Worm (Caenorhabditis elegans) whole organism, young adult: ENCODE measurements around the gene cuc-1.

Source experiments
- B0035.1 ChIP-seq: sonication (generic microtip); optimal IDR thresholded peaks from 2 replicates; lab custom pipeline; 2016; ENCODE audit warnings: missing genetic modification characterization, mild to moderate bottlenecking, missing compliant biosample characterization, missing genotype, missing genetic modification reagents
- B0336.3 ChIP-seq: fragments of 200-800 bp; sonication (Bioruptor generic); IDR thresholded peaks from 2 replicates; pipeline ENCODE4 v1.3.6; 2022; ENCODE audit warnings: missing genetic modification characterization, missing compliant biosample characterization
- C17E4.6 ChIP-seq: fragments of 200-800 bp; sonication (Bioruptor generic); IDR thresholded peaks from 2 replicates; pipeline ENCODE4 v1.3.6; 2022; ENCODE audit warnings: missing genetic modification reagents, missing genetic modification characterization, missing compliant biosample characterization
- F10E7.11 ChIP-seq: sonication (generic microtip); optimal IDR thresholded peaks from 2 replicates; lab custom pipeline; 2017; ENCODE audit warnings: mild to moderate bottlenecking, missing genetic modification characterization, moderate library complexity, missing compliant biosample characterization
- F22D6.2 ChIP-seq: sonication (generic microtip); optimal IDR thresholded peaks from 2 replicates; lab custom pipeline; 2016; ENCODE audit warnings: mild to moderate bottlenecking, missing genetic modification characterization, missing compliant biosample characterization
- F23B12.7 ChIP-seq: sonication (generic microtip); optimal IDR thresholded peaks from 2 replicates; lab custom pipeline; 2017; ENCODE audit warnings: missing genetic modification characterization, mild to moderate bottlenecking, missing compliant biosample characterization, antibody characterized with exemption, moderate library complexity; ENCODE audit not compliant: insufficient read depth
- F52B5.7 ChIP-seq: sonication (generic microtip); optimal IDR thresholded peaks from 2 replicates; lab custom pipeline; 2016; ENCODE audit warnings: mild to moderate bottlenecking, missing genetic modification characterization, missing compliant biosample characterization
- F55B11.4 ChIP-seq: sonication (generic microtip); optimal IDR thresholded peaks from 2 replicates; lab custom pipeline; 2016; ENCODE audit warnings: missing compliant biosample characterization, missing genetic modification characterization, borderline replicate concordance; ENCODE audit not compliant: insufficient read depth
- T07F8.4 ChIP-seq: sonication (generic microtip); optimal IDR thresholded peaks from 2 replicates; lab custom pipeline; 2016; ENCODE audit warnings: mild to moderate bottlenecking, missing genetic modification characterization, moderate library complexity, missing compliant biosample characterization
- Y56A3A.18 ChIP-seq: fragments of 200-800 bp; sonication (Bioruptor generic); IDR thresholded peaks from 2 replicates; pipeline ENCODE4 v1.3.6; 2022; ENCODE audit warnings: missing genetic modification reagents, missing genetic modification characterization, missing compliant biosample characterization
- ama-1 ChIP-seq, 3 experiments: fragments of 150-350 bp in 1 of 3; sonication (generic microtip) in 2 of 3; optimal IDR thresholded peaks; 2 replicates each; lab custom pipeline; 2014 to 2018; ENCODE audit warnings: missing biosample characterization in 2 of 3, missing genetic modification characterization in 2 of 3, missing genetic modification reagents in 2 of 3
- aptf-3 ChIP-seq: fragments of 200-800 bp; sonication (Bioruptor generic); IDR thresholded peaks from 2 replicates; pipeline ENCODE4 v1.3.6; 2022; ENCODE audit warnings: missing genetic modification characterization, missing compliant biosample characterization
- attf-6 ChIP-seq: fragments of 200-800 bp; sonication (Bioruptor generic); IDR thresholded peaks from 2 replicates; pipeline ENCODE4 v1.3.6; 2022; ENCODE audit warnings: missing genetic modification reagents, missing genetic modification characterization, missing compliant biosample characterization
- ccch-3 ChIP-seq: fragments of 200-800 bp; sonication (Bioruptor generic); optimal IDR thresholded peaks from 2 replicates; lab custom pipeline; 2018; ENCODE audit warnings: mild to moderate bottlenecking, missing genetic modification characterization, missing compliant biosample characterization
- cebp-2 ChIP-seq: fragments of 200-800 bp; sonication (Bioruptor generic); IDR thresholded peaks from 2 replicates; pipeline ENCODE4 v1.3.6; 2022; ENCODE audit warnings: missing genetic modification characterization, missing compliant biosample characterization
- ceh-100 ChIP-seq: fragments of 200-800 bp; sonication (Bioruptor generic); IDR thresholded peaks from 2 replicates; pipeline ENCODE4 v1.3.6; 2022; ENCODE audit warnings: missing genetic modification reagents, missing genetic modification characterization, missing compliant biosample characterization
- ceh-40 ChIP-seq: fragments of 200-800 bp; sonication (Bioruptor generic); IDR thresholded peaks from 2 replicates; pipeline ENCODE4 v1.3.6; 2022; ENCODE audit warnings: missing genetic modification characterization, missing compliant biosample characterization
- ceh-91 ChIP-seq: fragments of 200-800 bp; sonication (Bioruptor generic); IDR thresholded peaks from 2 replicates; pipeline ENCODE4 v1.3.6; 2022; ENCODE audit warnings: missing genetic modification reagents, missing genetic modification characterization, missing compliant biosample characterization
- dox-1 ChIP-seq: fragments of 200-800 bp; sonication (Bioruptor generic); IDR thresholded peaks from 2 replicates; pipeline ENCODE4 v1.3.6; 2022; ENCODE audit warnings: missing genetic modification reagents, missing genetic modification characterization, missing compliant biosample characterization
- efl-1 ChIP-seq: fragments of 150-350 bp; optimal IDR thresholded peaks from 2 replicates; lab custom pipeline; 2014; ENCODE audit warnings: missing biosample characterization, missing genetic modification reagents, missing genetic modification characterization
- ets-4 ChIP-seq: fragments of 200-800 bp; sonication (Bioruptor generic); optimal IDR thresholded peaks from 2 replicates; lab custom pipeline; 2018; ENCODE audit warnings: mild to moderate bottlenecking, missing genetic modification characterization, missing compliant biosample characterization
- him-1 ChIP-seq: sonication (generic microtip); optimal IDR thresholded peaks from 2 replicates; lab custom pipeline; 2016; ENCODE audit warnings: missing genotype, missing genetic modification reagents, missing genetic modification characterization, missing compliant biosample characterization
- hlh-12 ChIP-seq: sonication (generic microtip); optimal IDR thresholded peaks from 2 replicates; lab custom pipeline; 2016; ENCODE audit warnings: missing genetic modification characterization, missing compliant biosample characterization
- hmg-20 ChIP-seq: fragments of 200-800 bp; sonication (Bioruptor generic); IDR thresholded peaks from 2 replicates; pipeline ENCODE4 v1.3.6; 2022; ENCODE audit warnings: missing genetic modification reagents, missing genetic modification characterization, missing compliant biosample characterization
- let-526 ChIP-seq: fragments of 200-800 bp; sonication (Bioruptor generic); IDR thresholded peaks from 2 replicates; pipeline ENCODE4 v1.3.6; 2022; ENCODE audit warnings: missing genetic modification reagents, missing genetic modification characterization, missing compliant biosample characterization
- lin-26 ChIP-seq: fragments of 200-800 bp; sonication (Bioruptor generic); IDR thresholded peaks from 2 replicates; pipeline ENCODE4 v1.3.6; 2022; ENCODE audit warnings: missing genetic modification reagents, missing genetic modification characterization, missing compliant biosample characterization
- lin-35 ChIP-seq, 3 experiments: fragments of 150-350 bp in 2 of 3; sonication (generic microtip) in 1 of 3; optimal IDR thresholded peaks; 2 replicates each; lab custom pipeline; 2014 to 2018; ENCODE audit warnings: missing biosample characterization in 3 of 3, missing genetic modification characterization in 3 of 3, missing genetic modification reagents in 3 of 3
- lin-54 ChIP-seq: fragments of 200-800 bp; sonication (Bioruptor generic); optimal IDR thresholded peaks from 2 replicates; lab custom pipeline; 2018; ENCODE audit warnings: mild to moderate bottlenecking, missing genetic modification characterization, missing compliant biosample characterization
- nfyb-1 ChIP-seq: fragments of 200-800 bp; sonication (Bioruptor generic); IDR thresholded peaks from 2 replicates; pipeline ENCODE4 v1.3.6; 2022; ENCODE audit warnings: missing genetic modification reagents, missing genetic modification characterization, missing compliant biosample characterization
- nhr-120 ChIP-seq: fragments of 200-800 bp; sonication (Bioruptor generic); IDR thresholded peaks from 2 replicates; pipeline ENCODE4 v1.3.6; 2022; ENCODE audit warnings: missing genetic modification characterization, missing compliant biosample characterization
- nhr-80 ChIP-seq: sonication (generic microtip); optimal IDR thresholded peaks from 2 replicates; lab custom pipeline; 2016; ENCODE audit warnings: missing genetic modification characterization, missing compliant biosample characterization
- pbrm-1 ChIP-seq: fragments of 200-800 bp; sonication (Bioruptor generic); IDR thresholded peaks from 2 replicates; pipeline ENCODE4 v1.3.6; 2022; ENCODE audit warnings: missing genetic modification reagents, missing genetic modification characterization, missing compliant biosample characterization
- repo-1 ChIP-seq: sonication (generic microtip); optimal IDR thresholded peaks from 2 replicates; lab custom pipeline; 2017; ENCODE audit warnings: mild to moderate bottlenecking, missing genetic modification characterization, missing compliant biosample characterization
- rpc-1 ChIP-seq, 2 experiments: fragments of 150-350 bp in 1 of 2; sonication (generic microtip) in 1 of 2; optimal IDR thresholded peaks; 2 replicates each; lab custom pipeline; 2014 to 2018; ENCODE audit warnings: missing biosample characterization in 1 of 2, missing genetic modification characterization in 1 of 2, missing genetic modification reagents in 1 of 2, missing genotype in 1 of 2
- sea-2 ChIP-seq: fragments of 200-800 bp; sonication (Bioruptor generic); IDR thresholded peaks from 2 replicates; pipeline ENCODE4 v1.3.6; 2022; ENCODE audit warnings: missing genetic modification characterization, missing compliant biosample characterization
- snpc-1.3 ChIP-seq: sonication (generic microtip); optimal IDR thresholded peaks from 2 replicates; lab custom pipeline; 2017; ENCODE audit warnings: missing genetic modification characterization, mild to moderate bottlenecking, missing compliant biosample characterization, antibody characterized with exemption, moderate library complexity, missing genotype, missing genetic modification reagents; ENCODE audit not compliant: insufficient read depth
- snpc-3.4 ChIP-seq: sonication (generic microtip); optimal IDR thresholded peaks from 2 replicates; lab custom pipeline; 2017; ENCODE audit warnings: missing genetic modification characterization, mild to moderate bottlenecking, missing compliant biosample characterization, antibody characterized with exemption, moderate library complexity, missing genotype, missing genetic modification reagents
- snpc-4 ChIP-seq, 5 experiments: fragments of 150-350 bp in 1 of 5; sonication (generic microtip) in 4 of 5; optimal IDR thresholded peaks; 2 replicates each; lab custom pipeline; 2014 to 2018; ENCODE audit warnings: missing genetic modification characterization in 5 of 5, missing biosample characterization in 3 of 5, antibody characterized with exemption in 2 of 5, mild to moderate bottlenecking in 2 of 5, missing compliant biosample characterization in 2 of 5, missing genotype in 2 of 5, moderate library complexity in 2 of 5, missing genetic modification reagents in 1 of 5
- sptf-2 ChIP-seq: fragments of 200-800 bp; sonication (Bioruptor generic); optimal IDR thresholded peaks from 2 replicates; lab custom pipeline; 2018; ENCODE audit warnings: mild to moderate bottlenecking, missing genetic modification characterization, missing compliant biosample characterization
- tlf-1 ChIP-seq: fragments of 200-800 bp; sonication (Bioruptor generic); optimal IDR thresholded peaks from 2 replicates; lab custom pipeline; 2018; ENCODE audit warnings: mild to moderate bottlenecking, missing genetic modification characterization, missing compliant biosample characterization
- unc-62 ChIP-seq: fragments of 150-350 bp; optimal IDR thresholded peaks from 2 replicates; lab custom pipeline; 2014; ENCODE audit warnings: missing biosample characterization, missing genetic modification reagents, missing genetic modification characterization
- ztf-18 ChIP-seq: sonication (generic microtip); optimal IDR thresholded peaks from 2 replicates; lab custom pipeline; 2016; ENCODE audit warnings: missing genotype, mild to moderate bottlenecking, missing genetic modification characterization, missing compliant biosample characterization
- ztf-28 ChIP-seq: fragments of 200-800 bp; sonication (Bioruptor generic); IDR thresholded peaks from 2 replicates; pipeline ENCODE4 v1.3.6; 2022; ENCODE audit warnings: missing genetic modification reagents, missing genetic modification characterization, missing compliant biosample characterization

The cuc-1 gene

DNA sequence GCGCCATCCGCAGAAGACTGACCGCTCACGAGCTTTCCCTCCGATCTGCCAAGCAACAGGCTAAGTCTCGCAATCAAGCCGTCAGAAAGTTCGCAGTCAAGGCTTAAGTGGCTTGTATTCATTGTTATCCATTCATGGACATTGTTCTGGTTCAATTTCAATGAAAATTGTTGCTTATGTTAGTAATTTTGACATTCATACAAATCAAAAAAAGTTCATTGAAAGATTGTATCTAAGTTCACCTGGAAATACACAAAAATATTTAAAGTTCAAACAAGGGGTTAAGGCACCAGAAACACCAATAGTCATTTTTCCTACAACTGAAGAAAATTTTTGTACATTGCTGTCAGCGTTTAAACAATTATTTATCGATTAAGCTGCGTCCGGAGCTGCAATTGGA is 5.3 kb downstream of the cuc-1 start (continued):
- TF ChIP-seq snpc-3.4 (tag; lab: Kevin White, UChicago): peak; percentile 79
- no peak; the same call in 1 of the 2 replicates for TF ChIP-seq nfyb-1 (GFP tag; lab: Robert Waterston, UW)
- TF ChIP-seq him-1 (tag; lab: Kevin White, UChicago): peak; percentile 53
- no peak for TF ChIP-seq F23B12.7 (tag; lab: Kevin White, UChicago)
- TF ChIP-seq C17E4.6 (GFP tag; lab: Robert Waterston, UW): 0 out of 2 replicates have a peak, but pooled peaks have one; percentile 11
- no peak for TF ChIP-seq ceh-91 (GFP tag; lab: Robert Waterston, UW)
- peak; percentile 11 for TF ChIP-seq snpc-1.3 (tag; lab: Kevin White, UChicago)
- peak; percentile 79; the same call in 1 of the 2 replicates for TF ChIP-seq attf-6 (GFP tag; lab: Robert Waterston, UW)
- peak; percentile 45 for TF ChIP-seq ztf-18 (tag; lab: Kevin White, UChicago)
- TF ChIP-seq pbrm-1 (GFP tag; lab: Robert Waterston, UW): peak; percentile 66; the same call in 1 of the 2 replicates
- TF ChIP-seq rpc-1 (optimal IDR thresholded peaks at IDR 0.05; lab: Kevin White, UChicago): no peak
- TF ChIP-seq rpc-1 (tag; optimal IDR thresholded peaks at IDR 0.05; lab: Kevin White, UChicago): no peak
- 0 out of 2 replicates have a peak, but pooled peaks have one; percentile 46 for TF ChIP-seq Y56A3A.18
- TF ChIP-seq ama-1 (optimal IDR thresholded peaks at IDR 0.05; lab: Kevin White, UChicago): no peak
- peak in 1 of 2 experiments; percentile 88 for TF ChIP-seq ama-1 (GFP tag; optimal IDR thresholded peaks at IDR 0.05; lab: Kevin White, UChicago)
- no peak for TF ChIP-seq T07F8.4 (tag; lab: Kevin White, UChicago)
- TF ChIP-seq, all 124 proteins: peak for 37

DNA sequence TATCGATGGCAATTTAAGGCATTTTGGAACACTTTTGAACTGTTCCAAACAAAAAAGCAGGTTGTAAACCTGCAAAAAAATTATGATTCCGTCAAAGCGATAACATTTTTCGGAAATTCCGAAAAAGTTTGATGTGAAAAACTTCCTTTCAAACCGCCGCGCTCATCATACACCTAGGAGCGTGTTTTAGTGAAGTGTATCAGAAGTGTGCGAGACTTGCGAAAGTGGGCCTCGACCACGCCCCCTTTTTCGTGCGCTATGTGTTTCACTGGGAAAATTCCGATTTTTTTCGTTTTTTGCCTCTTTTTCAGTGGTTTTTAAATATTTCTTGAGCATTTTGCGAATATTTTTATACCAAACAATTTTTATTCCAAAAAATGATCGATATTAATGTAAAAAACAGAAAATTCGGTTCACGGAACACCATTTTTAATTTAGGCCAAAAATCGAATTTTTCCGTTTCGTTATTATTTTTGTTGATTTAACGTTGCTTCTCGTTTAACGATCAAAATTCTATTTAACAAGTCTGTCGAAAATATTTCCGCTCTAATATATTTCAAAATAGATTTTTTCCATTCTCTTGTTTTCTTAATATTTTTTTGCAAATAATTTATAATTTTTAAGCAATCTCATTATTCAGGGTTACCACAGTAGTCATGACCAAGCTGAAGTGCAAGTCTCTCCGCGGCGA is 6.1 kb downstream of the cuc-1 start, which contains the start of gene rpl-35:
Gene rpl-35, plus strand, starts transcription at position 641 of the 691 bp plus-strand sequence.
- TF ChIP-seq ceh-100: peak; percentile 96
- peak; percentile 98 for TF ChIP-seq nhr-80 (tag; lab: Kevin White, UChicago)
- TF ChIP-seq dox-1 (GFP tag; lab: Robert Waterston, UW): peak; percentile 100
- TF ChIP-seq lin-54 (GFP tag; lab: Kevin White, UChicago): peak; percentile 100
- TF ChIP-seq hmg-20 (GFP tag; lab: Robert Waterston, UW): peak; percentile 96
- peak; percentile 93 for TF ChIP-seq snpc-4 (GFP tag; optimal IDR thresholded peaks at IDR 0.05; lab: Kevin White, UChicago)
- peak; percentile 90 to 95 (median 91) for TF ChIP-seq snpc-4 (tag; optimal IDR thresholded peaks at IDR 0.05; lab: Kevin White, UChicago)
- peak; percentile 91 for TF ChIP-seq T07F8.4 (tag; lab: Kevin White, UChicago)
- TF ChIP-seq sptf-2: peak; percentile 95
- no peak for TF ChIP-seq hlh-12 (tag; lab: Kevin White, UChicago)
- TF ChIP-seq F52B5.7 (tag; lab: Kevin White, UChicago): peak; percentile 99
- TF ChIP-seq unc-62: peak; percentile 41
- TF ChIP-seq lin-35 (GFP tag; optimal IDR thresholded peaks at IDR 0.05; lab: Kevin White, UChicago): peak; percentile 97 to 100 (median 99)
- peak; percentile 97 for TF ChIP-seq nhr-120 (GFP tag; lab: Robert Waterston, UW)
- TF ChIP-seq F55B11.4 (tag; lab: Kevin White, UChicago): no peak
- peak; percentile 99 for TF ChIP-seq let-526 (GFP tag; lab: Robert Waterston, UW)
- TF ChIP-seq F22D6.2: peak; percentile 94
- TF ChIP-seq efl-1 (GFP tag; lab: Kevin White, UChicago): peak; percentile 99
- peak; percentile 90 for TF ChIP-seq attf-6 (GFP tag; lab: Robert Waterston, UW)
- TF ChIP-seq ccch-3 (GFP tag; lab: Kevin White, UChicago): peak; percentile 85
- TF ChIP-seq ceh-40: peak; percentile 93; the same call in 1 of the 2 replicates
- peak; percentile 89 for TF ChIP-seq F10E7.11 (tag; lab: Kevin White, UChicago)
- peak; percentile 96 for TF ChIP-seq cebp-2 (GFP tag; lab: Robert Waterston, UW)
- TF ChIP-seq nfyb-1 (GFP tag; lab: Robert Waterston, UW): peak; percentile 99
- peak; percentile 100 for TF ChIP-seq tlf-1 (GFP tag; lab: Kevin White, UChicago)
- TF ChIP-seq sea-2 (GFP tag; lab: Robert Waterston, UW): peak; percentile 93
- TF ChIP-seq Y56A3A.18: peak; percentile 99; the same call in 1 of the 2 replicates
- TF ChIP-seq B0336.3 (GFP tag; lab: Robert Waterston, UW): peak; percentile 100
- TF ChIP-seq repo-1 (tag; lab: Kevin White, UChicago): peak; percentile 99
- peak; percentile 96; the same call in 1 of the 2 replicates for TF ChIP-seq aptf-3 (GFP tag; lab: Robert Waterston, UW)
- TF ChIP-seq ztf-28 (GFP tag; lab: Robert Waterston, UW): peak; percentile 99
- peak; percentile 97 for TF ChIP-seq lin-26 (GFP tag; lab: Robert Waterston, UW)
- peak; percentile 95 for TF ChIP-seq B0035.1 (tag; lab: Kevin White, UChicago)
- peak; percentile 99 for TF ChIP-seq ets-4
